Fruit fly (Drosophila melanogaster): ENCODE measurements around the gene CG15638.

CG15638 gene

dm6 chr2L:13515688-13516037 is 19.9 kb downstream of the CG15638 start:
- TF ChIP-seq psq (optimal IDR thresholded peaks at IDR 0.05), result no peak
- TF ChIP-seq insv (optimal IDR thresholded peaks at IDR 0.05), result no peak
- no peak for TF ChIP-seq Sin3A (optimal IDR thresholded peaks at IDR 0.05)
- TF ChIP-seq h (optimal IDR thresholded peaks at IDR 0.05), result no peak
- no peak for TF ChIP-seq ttk (optimal IDR thresholded peaks at IDR 0.05)
- no peak for TF ChIP-seq Myc (optimal IDR thresholded peaks at IDR 0.05)

DNA sequence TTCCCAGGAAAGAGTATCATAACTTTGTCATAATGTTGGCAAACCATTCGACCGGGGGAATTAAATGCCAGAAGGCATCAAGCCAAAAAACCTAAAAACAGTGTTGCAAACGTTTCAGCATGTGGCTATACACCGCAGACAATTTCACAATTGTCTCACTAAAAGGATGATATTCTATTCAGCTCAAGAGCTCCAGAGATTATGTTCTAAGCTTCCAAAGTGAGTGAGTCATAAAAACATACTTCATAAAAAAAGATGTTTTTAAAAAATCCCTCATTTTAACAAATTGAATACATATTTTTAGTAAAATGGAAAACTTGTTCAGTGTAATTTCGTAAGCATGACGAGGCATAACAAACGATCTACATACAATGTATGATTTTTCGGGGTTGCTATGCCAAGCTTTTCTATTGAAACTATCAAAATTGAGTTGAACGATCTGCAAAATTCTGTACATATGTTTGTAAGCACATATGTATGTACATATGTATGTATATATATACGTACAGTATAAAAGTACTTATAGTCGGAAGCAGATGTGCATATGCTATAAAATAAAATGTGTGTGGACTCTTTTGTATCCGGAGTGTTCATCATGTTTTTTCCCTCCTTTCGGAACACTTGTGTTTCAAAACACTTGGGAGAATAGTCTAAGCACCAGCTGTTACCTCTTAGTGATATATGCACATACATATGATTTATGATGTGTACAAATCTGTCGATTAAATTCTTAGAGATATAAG is 20.5 kb downstream of the CG15638 start:
- TF ChIP-seq Sin3A (optimal IDR thresholded peaks at IDR 0.05) (no peak), psq (optimal IDR thresholded peaks at IDR 0.05) (no peak), ttk (optimal IDR thresholded peaks at IDR 0.05) (no peak), insv (optimal IDR thresholded peaks at IDR 0.05) (no peak), h (optimal IDR thresholded peaks at IDR 0.05) (no peak), Myc (optimal IDR thresholded peaks at IDR 0.05) (no peak)

dm6 chr2L:13514262-13514937 is 21.2 kb downstream of the CG15638 start:
- TF ChIP-seq insv (optimal IDR thresholded peaks at IDR 0.05) (no peak), Sin3A (optimal IDR thresholded peaks at IDR 0.05) (no peak), ttk (optimal IDR thresholded peaks at IDR 0.05) (no peak), h (optimal IDR thresholded peaks at IDR 0.05) (no peak), psq (optimal IDR thresholded peaks at IDR 0.05) (no peak), Myc (optimal IDR thresholded peaks at IDR 0.05) (no peak)

dm6 chr2L:13513331-13514261 is 22.0 kb downstream of the CG15638 start:
- TF ChIP-seq ttk (optimal IDR thresholded peaks at IDR 0.05) (no peak), insv (optimal IDR thresholded peaks at IDR 0.05) (peak; percentile 35), psq (optimal IDR thresholded peaks at IDR 0.05) (no peak), h (optimal IDR thresholded peaks at IDR 0.05) (no peak)

dm6 chr2L:13513033-13513330 is 22.6 kb downstream of the CG15638 start:
- peak; percentile 85 for TF ChIP-seq insv (optimal IDR thresholded peaks at IDR 0.05)
- TF ChIP-seq Myc (optimal IDR thresholded peaks at IDR 0.05), result no peak
- no peak for TF ChIP-seq psq (optimal IDR thresholded peaks at IDR 0.05)
- TF ChIP-seq h (optimal IDR thresholded peaks at IDR 0.05), result peak; percentile 60

DNA sequence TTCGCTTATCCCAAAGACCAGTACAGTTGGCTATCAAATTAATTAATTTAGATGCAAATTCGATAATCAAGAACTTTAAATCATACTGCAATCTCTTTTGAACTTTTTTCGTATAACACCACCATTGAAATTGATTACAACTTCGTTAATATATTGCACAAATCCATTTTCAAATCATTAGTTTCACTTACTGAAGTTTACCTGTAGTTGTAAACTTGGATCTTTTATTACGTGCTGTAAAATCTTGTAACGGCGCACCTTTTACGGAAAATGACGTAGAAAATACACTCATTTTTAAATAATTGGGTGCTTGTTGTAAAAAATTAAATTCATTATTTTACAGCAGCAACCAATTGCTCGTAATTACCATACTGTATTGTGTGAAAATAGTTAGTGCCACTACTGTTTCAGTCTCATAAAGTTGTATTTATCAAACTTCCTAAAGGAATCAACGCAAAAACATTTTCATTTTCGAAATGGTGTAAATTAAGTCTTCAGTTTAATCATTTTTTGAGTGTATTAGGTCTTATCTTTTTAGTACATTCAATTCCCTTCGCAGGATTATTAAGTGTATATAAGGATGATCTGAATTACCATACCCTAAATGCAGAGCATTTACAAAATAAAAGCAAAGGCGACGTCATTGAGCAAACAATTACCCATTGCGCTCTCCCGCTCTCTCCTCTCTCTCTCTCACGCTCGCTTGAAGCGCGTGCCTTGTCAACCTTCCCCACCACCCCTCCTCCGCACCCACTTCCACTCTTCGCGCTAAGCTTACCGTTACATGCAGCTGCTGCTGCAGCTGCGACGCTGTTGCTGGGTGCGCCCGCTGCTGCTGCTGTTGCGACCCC is 23.2 kb downstream of the CG15638 start:
- TF ChIP-seq insv (optimal IDR thresholded peaks at IDR 0.05), result no peak
- no peak for TF ChIP-seq ttk (optimal IDR thresholded peaks at IDR 0.05)
- no peak for TF ChIP-seq h (optimal IDR thresholded peaks at IDR 0.05)
- no peak for TF ChIP-seq psq (optimal IDR thresholded peaks at IDR 0.05)
- no peak for TF ChIP-seq Myc (optimal IDR thresholded peaks at IDR 0.05)
- no peak for TF ChIP-seq Sin3A (optimal IDR thresholded peaks at IDR 0.05)

DNA sequence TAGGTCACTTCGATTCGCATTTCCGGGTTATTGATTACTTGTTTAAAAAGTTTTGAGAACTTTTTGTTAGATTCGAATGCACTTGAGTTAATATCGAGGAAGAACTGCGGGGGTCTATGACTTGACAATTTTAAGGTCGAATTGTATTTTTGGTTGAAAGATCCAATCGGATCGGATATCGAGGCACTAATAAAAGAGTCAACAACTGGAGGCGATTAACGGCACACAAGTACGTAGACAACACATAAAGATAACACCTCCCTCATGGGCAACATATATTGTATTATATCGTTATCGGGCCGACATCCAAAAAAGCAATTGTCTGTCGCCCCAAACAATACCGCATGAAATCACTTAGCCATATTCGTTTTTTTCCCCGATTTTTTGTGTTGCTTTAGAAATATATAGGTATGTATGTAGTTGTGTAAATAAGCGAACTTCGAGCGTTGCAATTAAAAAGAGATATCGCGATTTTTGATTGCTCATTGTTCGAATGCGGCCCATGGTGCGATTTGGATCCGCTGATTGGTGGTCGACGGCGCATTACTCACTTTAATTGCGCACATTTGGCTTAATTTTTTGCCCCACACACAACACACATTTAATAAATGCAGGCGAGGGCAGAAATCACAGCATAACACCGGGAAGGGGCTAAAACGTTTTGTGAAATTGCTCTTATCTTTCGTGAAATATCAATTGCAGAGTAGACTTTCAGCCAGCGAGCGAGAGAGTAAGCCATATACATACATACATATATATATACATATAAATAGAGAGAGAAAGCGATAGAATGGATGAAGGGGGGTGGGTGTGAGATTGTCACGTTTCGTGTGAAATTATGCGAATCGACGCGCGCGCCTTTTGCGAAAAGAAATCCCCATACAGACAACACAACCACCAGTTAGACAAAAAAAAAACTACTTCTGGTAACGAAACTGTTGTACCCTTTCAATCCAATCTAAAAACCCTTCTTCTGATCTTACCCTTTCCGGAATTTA is 24.4 kb downstream of the CG15638 start:
- TF ChIP-seq Myc (optimal IDR thresholded peaks at IDR 0.05), result no peak
- TF ChIP-seq h (optimal IDR thresholded peaks at IDR 0.05), result no peak
- TF ChIP-seq psq (optimal IDR thresholded peaks at IDR 0.05), result no peak
- no peak for TF ChIP-seq Sin3A (optimal IDR thresholded peaks at IDR 0.05)
- TF ChIP-seq insv (optimal IDR thresholded peaks at IDR 0.05), result no peak
- no peak for TF ChIP-seq ttk (optimal IDR thresholded peaks at IDR 0.05)

- TF ChIP-seq psq (optimal IDR thresholded peaks at IDR 0.05) (no peak), insv (optimal IDR thresholded peaks at IDR 0.05) (no peak), Sin3A (optimal IDR thresholded peaks at IDR 0.05) (no peak), ttk (optimal IDR thresholded peaks at IDR 0.05) (no peak), Myc (optimal IDR thresholded peaks at IDR 0.05) (no peak)
Observed at dm6 chr2L:13509533-13510240, 25.9 kb downstream of the CG15638 start.

DNA sequence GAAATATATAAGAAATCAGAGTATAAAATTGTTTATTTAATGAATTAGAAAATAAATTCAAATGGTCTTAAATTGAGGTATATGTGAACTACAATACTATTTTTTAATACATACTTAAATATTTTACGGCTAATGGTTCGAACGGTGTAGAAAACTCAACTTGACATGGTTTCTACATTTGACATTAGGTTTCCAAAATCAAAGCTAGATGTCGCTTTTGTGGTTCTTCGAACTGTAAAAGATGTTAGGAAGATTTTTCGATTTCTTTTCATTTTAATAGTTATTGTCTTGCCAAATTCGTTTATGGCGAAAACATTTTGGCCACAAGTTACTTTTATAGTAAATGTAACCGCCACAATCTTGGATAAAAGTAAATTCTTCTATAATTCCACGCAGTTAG is 35.2 kb downstream of the CG15638 start:
- TF ChIP-seq ttk (optimal IDR thresholded peaks at IDR 0.05), result no peak

- no peak for TF ChIP-seq ttk (optimal IDR thresholded peaks at IDR 0.05)
- TF ChIP-seq Myc (optimal IDR thresholded peaks at IDR 0.05), result no peak
- no peak for TF ChIP-seq h (optimal IDR thresholded peaks at IDR 0.05)
- TF ChIP-seq Sin3A (optimal IDR thresholded peaks at IDR 0.05), result no peak
- no peak for TF ChIP-seq insv (optimal IDR thresholded peaks at IDR 0.05)
- no peak for TF ChIP-seq psq (optimal IDR thresholded peaks at IDR 0.05)
Observed at dm6 chr2L:13497915-13498314, 37.7 kb downstream of the CG15638 start.

All from Kc167 (cell line).